Worm (Caenorhabditis elegans) whole organism, L1 larva: Measurements from ENCODE around the gene K07E3.9.

Source experiments
- C16A3.4 ChIP-seq: fragments of 150-350 bp; optimal IDR thresholded peaks from 2 replicates; lab custom pipeline; 2014; ENCODE audit warnings: missing biosample characterization, missing genetic modification characterization
- C34B4.2 ChIP-seq: sonication (generic microtip); optimal IDR thresholded peaks from 2 replicates; lab custom pipeline; 2017; ENCODE audit warnings: mild to moderate bottlenecking, missing genetic modification characterization, missing compliant biosample characterization
- F16B12.6 ChIP-seq: fragments of 150-350 bp; optimal IDR thresholded peaks from 2 replicates; lab custom pipeline; 2014; ENCODE audit warnings: missing biosample characterization, missing genetic modification characterization
- ama-1 ChIP-seq: fragments of 150-350 bp; optimal IDR thresholded peaks from 2 replicates; lab custom pipeline; 2014
- blmp-1 ChIP-seq: fragments of 150-350 bp; optimal IDR thresholded peaks from 2 replicates; lab custom pipeline; 2014; ENCODE audit warnings: missing biosample characterization, missing genetic modification characterization
- ceh-82 ChIP-seq, 3 experiments: fragments of 150-350 bp in 1 of 3; sonication (generic microtip) in 2 of 3; optimal IDR thresholded peaks; 2 replicates each; lab custom pipeline; 2014 to 2017; ENCODE audit warnings: missing biosample characterization in 3 of 3, missing genetic modification characterization in 3 of 3
- ceh-88 ChIP-seq: fragments of 200-800 bp; sonication (Bioruptor generic); IDR thresholded peaks from 2 replicates; pipeline ENCODE4 v1.3.6; 2022; ENCODE audit warnings: missing genetic modification characterization, missing compliant biosample characterization
- ceh-90 ChIP-seq: sonication (generic microtip); optimal IDR thresholded peaks from 2 replicates; lab custom pipeline; 2016; ENCODE audit warnings: missing genetic modification characterization, missing compliant biosample characterization
- dpl-1 ChIP-seq, 3 experiments: fragments of 150-350 bp in 2 of 3; sonication (generic microtip) in 1 of 3; optimal IDR thresholded peaks; 2 replicates each; lab custom pipeline; 2014 to 2017; ENCODE audit warnings: missing biosample characterization in 3 of 3, missing genetic modification characterization in 3 of 3, missing genetic modification reagents in 3 of 3
- efl-1 ChIP-seq, 4 experiments: fragments of 150-350 bp; optimal IDR thresholded peaks in 3 of 4; peaks in 1 of 4; 1 replicate in 1 of 4; 2 replicates in 3 of 4; lab custom pipeline; 2014; ENCODE audit warnings: missing biosample characterization in 2 of 4, missing genetic modification characterization in 2 of 4, missing genetic modification reagents in 2 of 4
- efl-3 ChIP-seq: fragments of 200-800 bp; sonication (Bioruptor generic); optimal IDR thresholded peaks from 2 replicates; lab custom pipeline; 2018; ENCODE audit warnings: mild to moderate bottlenecking, missing genetic modification characterization, missing compliant biosample characterization
- egl-13 ChIP-seq: sonication (generic microtip); optimal IDR thresholded peaks from 2 replicates; lab custom pipeline; 2016; ENCODE audit warnings: missing genotype, missing genetic modification reagents, missing genetic modification characterization, missing compliant biosample characterization
- elt-2 ChIP-seq: sonication (generic microtip); optimal IDR thresholded peaks from 2 replicates; lab custom pipeline; 2016; ENCODE audit warnings: missing genetic modification characterization, mild to moderate bottlenecking, inconsistent platforms, missing compliant biosample characterization, missing genetic modification reagents
- grh-1 ChIP-seq: fragments of 200-800 bp; sonication (Bioruptor generic); IDR thresholded peaks from 2 replicates; pipeline ENCODE4 v1.3.6; 2022; ENCODE audit warnings: missing genetic modification reagents, missing genetic modification characterization, missing compliant biosample characterization
- hlh-4 ChIP-seq: sonication (generic microtip); optimal IDR thresholded peaks from 2 replicates; lab custom pipeline; 2016; ENCODE audit warnings: mild to moderate bottlenecking, missing genetic modification characterization, missing compliant biosample characterization
- jun-1 ChIP-seq: fragments of 150-350 bp; optimal IDR thresholded peaks from 2 replicates; lab custom pipeline; 2014; ENCODE audit warnings: missing biosample characterization, missing genetic modification reagents, missing genetic modification characterization
- lin-14 ChIP-seq: fragments of 200-800 bp; sonication (Bioruptor generic); optimal IDR thresholded peaks from 2 replicates; lab custom pipeline; 2018; ENCODE audit warnings: mild to moderate bottlenecking, missing genetic modification characterization, moderate library complexity, missing compliant biosample characterization
- lin-35 ChIP-seq, 2 experiments: fragments of 150-350 bp; optimal IDR thresholded peaks; 2 replicates each; lab custom pipeline; 2014; ENCODE audit warnings: missing biosample characterization in 2 of 2, missing genetic modification characterization in 2 of 2, missing genetic modification reagents in 2 of 2
- lir-3 ChIP-seq: sonication (generic microtip); optimal IDR thresholded peaks from 2 replicates; lab custom pipeline; 2016; ENCODE audit warnings: mild to moderate bottlenecking, missing genetic modification characterization, moderate library complexity, missing compliant biosample characterization; ENCODE audit not compliant: poor library complexity
- mab-9 ChIP-seq: fragments of 200-800 bp; sonication (Bioruptor generic); IDR thresholded peaks from 2 replicates; pipeline ENCODE4 v1.3.6; 2022; ENCODE audit warnings: missing genetic modification reagents, missing genetic modification characterization, missing compliant biosample characterization
- mdl-1 ChIP-seq, 2 experiments: fragments of 150-350 bp; optimal IDR thresholded peaks; 2 replicates each; lab custom pipeline; 2014 to 2017; ENCODE audit warnings: missing biosample characterization in 2 of 2, missing genetic modification characterization in 2 of 2, inconsistent platforms in 1 of 2
- mef-2 ChIP-seq: fragments of 150-350 bp; optimal IDR thresholded peaks from 2 replicates; lab custom pipeline; 2014; ENCODE audit warnings: missing biosample characterization, missing genetic modification characterization
- mep-1 ChIP-seq: fragments of 150-350 bp; optimal IDR thresholded peaks from 2 replicates; lab custom pipeline; 2014; ENCODE audit warnings: missing biosample characterization, missing genetic modification characterization
- nhr-11 ChIP-seq: fragments of 150-350 bp; optimal IDR thresholded peaks from 2 replicates; lab custom pipeline; 2014; ENCODE audit warnings: missing biosample characterization, missing genetic modification characterization
- nhr-12 ChIP-seq: sonication (generic microtip); optimal IDR thresholded peaks from 2 replicates; lab custom pipeline; 2017; ENCODE audit warnings: missing biosample characterization, missing genetic modification characterization
- nhr-20 ChIP-seq: sonication (generic microtip); optimal IDR thresholded peaks from 2 replicates; lab custom pipeline; 2016; ENCODE audit warnings: mild to moderate bottlenecking, missing genetic modification characterization, missing compliant biosample characterization
- nhr-71 ChIP-seq: sonication (generic microtip); optimal IDR thresholded peaks from 2 replicates; lab custom pipeline; 2016; ENCODE audit warnings: mild to moderate bottlenecking, missing genetic modification characterization, moderate library complexity, missing compliant biosample characterization
- nhr-77 ChIP-seq: fragments of 150-350 bp; optimal IDR thresholded peaks from 2 replicates; lab custom pipeline; 2014; ENCODE audit warnings: missing biosample characterization, missing genetic modification characterization
- nhr-84 ChIP-seq: sonication (generic microtip); optimal IDR thresholded peaks from 2 replicates; lab custom pipeline; 2017; ENCODE audit warnings: missing biosample characterization, missing genetic modification characterization
- nhr-90 ChIP-seq: sonication (generic microtip); optimal IDR thresholded peaks from 2 replicates; lab custom pipeline; 2016; ENCODE audit warnings: mild to moderate bottlenecking, missing genetic modification characterization, missing compliant biosample characterization; ENCODE audit not compliant: poor library complexity
- skn-1 ChIP-seq: fragments of 150-350 bp; optimal IDR thresholded peaks from 2 replicates; lab custom pipeline; 2014; ENCODE audit warnings: missing biosample characterization, missing genetic modification characterization
- sup-37 ChIP-seq: fragments of 200-800 bp; sonication (Bioruptor generic); optimal IDR thresholded peaks from 2 replicates; lab custom pipeline; 2018; ENCODE audit warnings: mild to moderate bottlenecking, missing genetic modification characterization, missing compliant biosample characterization
- tbx-2 ChIP-seq: sonication (generic microtip); optimal IDR thresholded peaks from 2 replicates; lab custom pipeline; 2016; ENCODE audit warnings: missing genetic modification characterization, missing compliant biosample characterization
- unc-130 ChIP-seq: fragments of 150-350 bp; optimal IDR thresholded peaks from 2 replicates; lab custom pipeline; 2017; ENCODE audit warnings: missing biosample characterization, missing genetic modification characterization, inconsistent platforms
- unc-30 ChIP-seq: sonication (generic microtip); optimal IDR thresholded peaks from 2 replicates; lab custom pipeline; 2017; ENCODE audit warnings: missing biosample characterization, missing genetic modification characterization
- unc-86 ChIP-seq: sonication (generic microtip); optimal IDR thresholded peaks from 2 replicates; lab custom pipeline; 2016; ENCODE audit warnings: missing genetic modification characterization, missing compliant biosample characterization
- vab-15 ChIP-seq: sonication (generic microtip); optimal IDR thresholded peaks from 2 replicates; lab custom pipeline; 2017; ENCODE audit warnings: missing genotype, mild to moderate bottlenecking, missing genetic modification characterization, missing compliant biosample characterization
- zip-4 ChIP-seq: fragments of 200-800 bp; sonication (Bioruptor generic); optimal IDR thresholded peaks from 2 replicates; lab custom pipeline; 2018; ENCODE audit warnings: mild to moderate bottlenecking, missing genetic modification characterization, moderate library complexity, missing compliant biosample characterization

K07E3.9 gene

DNA sequence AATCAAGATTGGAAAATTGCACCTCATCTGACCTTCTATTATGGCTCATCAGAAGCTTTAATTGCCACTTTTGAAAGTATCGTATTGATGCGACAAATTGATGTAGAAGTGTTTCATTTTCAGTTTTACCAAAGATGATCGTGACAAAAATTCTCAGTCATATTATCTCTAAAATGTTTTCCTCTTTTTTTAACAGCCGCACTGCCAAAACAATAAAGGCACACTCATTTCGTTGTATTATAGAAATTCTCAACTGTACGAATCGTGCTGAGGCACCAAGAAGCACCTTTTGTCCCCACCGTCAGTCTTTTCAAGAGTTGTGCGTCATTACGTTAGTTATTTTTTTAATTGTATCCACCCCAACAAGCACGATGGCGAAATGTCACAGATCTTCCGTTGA, at the start of gene K07E3.9:
Gene K07E3.9, plus strand, starts transcription at position 301 of the 400 bp plus-strand sequence.
- TF ChIP-seq zip-4 (GFP tag; lab: Kevin White, UChicago) = no peak
- no peak for TF ChIP-seq C16A3.4 (tag; lab: Kevin White, UChicago)
- no peak for TF ChIP-seq C34B4.2 (tag; lab: Kevin White, UChicago)
- no peak for TF ChIP-seq mef-2
- no peak for TF ChIP-seq ama-1
- no peak for TF ChIP-seq blmp-1 (tag; lab: Kevin White, UChicago)
- TF ChIP-seq, all 84 proteins: peak for 0

DNA sequence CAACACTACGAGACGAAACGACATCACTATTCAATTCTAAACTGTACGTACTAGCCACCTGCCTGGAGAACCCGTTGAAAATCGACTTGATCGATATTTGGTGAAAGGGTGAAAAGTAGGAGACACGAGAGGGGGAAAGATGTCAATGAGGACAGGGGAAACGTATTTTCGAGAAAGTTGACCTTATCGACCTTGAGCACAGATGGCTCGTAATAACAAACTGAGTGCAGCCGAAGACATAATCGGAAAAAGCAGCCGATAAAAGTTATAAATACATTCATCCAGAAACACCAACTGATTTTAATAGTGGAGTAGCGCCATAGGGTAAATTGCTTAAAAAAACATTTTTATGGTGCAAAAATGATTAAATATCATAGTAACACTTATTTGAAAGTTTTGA, 48.0 kb upstream of the K07E3.9 start:
- TF ChIP-seq mep-1 (tag; lab: Kevin White, UChicago) (no peak), blmp-1 (tag; lab: Kevin White, UChicago) (peak; percentile 45), ceh-90 (tag; lab: Kevin White, UChicago) (no peak), nhr-84 (tag; lab: Kevin White, UChicago) (no peak), efl-1 (optimal IDR thresholded peaks at IDR 0.05; lab: Kevin White, UChicago) (no peak), efl-1 (GFP tag; optimal IDR thresholded peaks at IDR 0.05 in 1 of 2; lab: Kevin White, UChicago) (peak in 1 of 2 experiments; percentile 79), unc-86 (tag; lab: Kevin White, UChicago) (no peak), vab-15 (tag; lab: Kevin White, UChicago) (no peak), ceh-88 (no peak)

ce11 chrX:8060823-8061222, 47.2 kb upstream of the K07E3.9 start, which contains the start of gene C18A11.3:
C18A11.3 (plus strand) TSS chrX:8061123.
- TF ChIP-seq jun-1 (tag; lab: Kevin White, UChicago) (no peak), efl-1 (optimal IDR thresholded peaks at IDR 0.05; lab: Kevin White, UChicago) (no peak), efl-1 (GFP tag; optimal IDR thresholded peaks at IDR 0.05 in 1 of 2; lab: Kevin White, UChicago) (peak in 1 of 2 experiments; percentile 10)

- TF ChIP-seq unc-30 (tag; lab: Kevin White, UChicago) = no peak
- TF ChIP-seq nhr-11 (tag; lab: Kevin White, UChicago) = no peak
- TF ChIP-seq nhr-77 (tag; lab: Kevin White, UChicago) = no peak
- no peak for TF ChIP-seq egl-13
- no peak for TF ChIP-seq tbx-2
- TF ChIP-seq zip-4 (GFP tag; lab: Kevin White, UChicago) = no peak
- no peak for TF ChIP-seq skn-1
- TF ChIP-seq ceh-82 (tag; optimal IDR thresholded peaks at IDR 0.05; lab: Kevin White, UChicago) = no peak
- no peak for TF ChIP-seq lir-3
- TF ChIP-seq F16B12.6 (tag; lab: Kevin White, UChicago) = no peak
- TF ChIP-seq hlh-4 (tag; lab: Kevin White, UChicago) = no peak
- TF ChIP-seq efl-3 (GFP tag; lab: Kevin White, UChicago) = no peak
- no peak for TF ChIP-seq grh-1 (GFP tag; lab: Robert Waterston, UW)
- no peak for TF ChIP-seq nhr-12 (tag; lab: Kevin White, UChicago)
- no peak for TF ChIP-seq lin-35 (GFP tag; optimal IDR thresholded peaks at IDR 0.05; lab: Kevin White, UChicago)
These were observed 40.8 kb upstream of the K07E3.9 start, which contains the start of gene C18A11.2 for ce11 chrX:8067268-8067667. C18A11.2 (plus strand) TSS chrX:8067568.

ce11 chrX:8069293-8069692, 38.7 kb upstream of the K07E3.9 start, which contains the start of gene C18A11.1:
C18A11.1 (plus strand) TSS chrX:8069328.
- peak in 2 of 3 experiments; percentile 6 to 33 for TF ChIP-seq dpl-1 (GFP tag; optimal IDR thresholded peaks at IDR 0.05; lab: Kevin White, UChicago)
- no peak for TF ChIP-seq unc-130 (tag; lab: Kevin White, UChicago)
- TF ChIP-seq grh-1 (GFP tag; lab: Robert Waterston, UW) = no peak
- TF ChIP-seq skn-1 = peak; percentile 20
- peak; percentile 61 for TF ChIP-seq nhr-20 (tag; lab: Kevin White, UChicago)
- TF ChIP-seq nhr-71 = peak; percentile 49
- peak; percentile 92 for TF ChIP-seq elt-2 (tag; lab: Kevin White, UChicago)
- TF ChIP-seq jun-1 (tag; lab: Kevin White, UChicago) = peak; percentile 2
- peak; percentile 26 for TF ChIP-seq nhr-90 (tag; lab: Kevin White, UChicago)
- TF ChIP-seq mab-9 = no peak
- no peak for TF ChIP-seq efl-1 (optimal IDR thresholded peaks at IDR 0.05; lab: Kevin White, UChicago)
- TF ChIP-seq efl-1 (GFP tag; optimal IDR thresholded peaks at IDR 0.05 in 1 of 2; lab: Kevin White, UChicago) = peak in 1 of 2 experiments; percentile 92
- peak; percentile 79 for TF ChIP-seq zip-4 (GFP tag; lab: Kevin White, UChicago)
- peak in 1 of 2 experiments; percentile 25 for TF ChIP-seq mdl-1 (tag; optimal IDR thresholded peaks at IDR 0.05; lab: Kevin White, UChicago)
- TF ChIP-seq lin-35 (GFP tag; optimal IDR thresholded peaks at IDR 0.05; lab: Kevin White, UChicago) = peak in 1 of 2 experiments; percentile 47
- peak; percentile 23 for TF ChIP-seq lin-14 (GFP tag; lab: Kevin White, UChicago)
- TF ChIP-seq sup-37 (GFP tag; lab: Kevin White, UChicago) = no peak
